Worm (Caenorhabditis elegans): Measurements from ENCODE around the gene T09A5.4.

DNA sequence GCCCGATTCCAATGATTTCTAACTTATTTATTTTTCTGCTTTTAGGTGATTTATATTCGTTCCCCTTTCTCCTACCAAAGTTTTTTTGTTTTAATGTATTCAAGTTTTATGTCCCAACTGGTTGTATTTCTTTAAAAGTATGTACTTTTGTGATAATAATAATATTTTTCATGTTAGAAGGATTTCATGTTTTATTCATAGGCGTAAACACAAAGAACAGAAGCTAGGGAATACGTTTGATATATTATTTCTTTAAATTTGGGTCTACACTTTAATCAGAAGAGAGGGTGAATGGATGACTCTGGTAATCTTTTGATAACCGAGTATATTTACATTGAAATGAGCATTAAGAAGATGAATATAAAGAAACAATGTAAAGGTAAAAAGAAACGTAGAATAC, 20.1 kb downstream of the T09A5.4 start:
- TF ChIP-seq F13H6.1 (tag; optimal IDR thresholded peaks at IDR 0.05) (no peak), unc-3 (GFP tag; conservative IDR thresholded peaks at IDR 0.05) (no peak), unc-3 (tag; optimal IDR thresholded peaks at IDR 0.05) (no peak), ama-1 (optimal IDR thresholded peaks at IDR 0.05) (no peak), sox-2 (GFP tag; IDR thresholded peaks at IDR 0.05) (no peak), ceh-48 (tag; optimal IDR thresholded peaks at IDR 0.05) (no peak), ceh-24 (tag; optimal IDR thresholded peaks at IDR 0.05) (no peak)
